Fruit fly (Drosophila melanogaster): ENCODE data around the gene CG2200.

Gene CG2200

dm6 chrX:13099919-13100318 is 5.8 kb downstream of the CG2200 start (continued):
- TF ChIP-seq sd (tag; optimal IDR thresholded peaks at IDR 0.05) = peak; percentile 71
- TF ChIP-seq bigmax (GFP tag; optimal IDR thresholded peaks at IDR 0.05) = no peak
- TF ChIP-seq CG31388 (GFP tag; optimal IDR thresholded peaks at IDR 0.05) = no peak
- peak; percentile 49 for TF ChIP-seq zfh2 (GFP tag; optimal IDR thresholded peaks at IDR 0.05)
- peak; percentile 57 for TF ChIP-seq tio (GFP tag; optimal IDR thresholded peaks at IDR 0.05)
- TF ChIP-seq Vsx1 (GFP tag; optimal IDR thresholded peaks at IDR 0.05) = peak; percentile 52
- peak; percentile 91 for TF ChIP-seq tgo (GFP tag; IDR thresholded peaks at IDR 0.05)
- peak; percentile 75 for TF ChIP-seq CG12219 (GFP tag; optimal IDR thresholded peaks at IDR 0.05)
- TF ChIP-seq HmgD (GFP tag; optimal IDR thresholded peaks at IDR 0.05) = no peak
- TF ChIP-seq Bgb (GFP tag; IDR thresholded peaks at IDR 0.05; ENCODE audit: partially characterized antibody) = no peak
- 0 out of 2 replicates have a peak, but pooled peaks have one; percentile 45 for TF ChIP-seq crol (GFP tag; IDR thresholded peaks at IDR 0.05)
- TF ChIP-seq pb (GFP tag; optimal IDR thresholded peaks at IDR 0.05) = no peak
- no peak for TF ChIP-seq CG10565 (GFP tag; optimal IDR thresholded peaks at IDR 0.05)
- peak; percentile 47 for TF ChIP-seq CG6683 (GFP tag; optimal IDR thresholded peaks at IDR 0.05)
- no peak for TF ChIP-seq fru (optimal IDR thresholded peaks at IDR 0.05)
- TF ChIP-seq Doc2 (GFP tag; IDR thresholded peaks at IDR 0.05) = no peak; the same call in 1 of the 2 replicates
- TF ChIP-seq Optix (GFP tag; IDR thresholded peaks at IDR 0.05) = peak; percentile 67
- TF ChIP-seq Scr (GFP tag; IDR thresholded peaks at IDR 0.05; ENCODE audit: partially characterized antibody) = no peak
- TF ChIP-seq CG11723 (GFP tag; optimal IDR thresholded peaks at IDR 0.05) = peak; percentile 65
- TF ChIP-seq CG4854 (GFP tag; optimal IDR thresholded peaks at IDR 0.05) = no peak
- TF ChIP-seq slp2 (GFP tag; optimal IDR thresholded peaks at IDR 0.05) = no peak
- peak; percentile 80 for TF ChIP-seq ind (GFP tag; optimal IDR thresholded peaks at IDR 0.05)
- TF ChIP-seq CrebB (tag; optimal IDR thresholded peaks at IDR 0.05) = peak; percentile 75
- TF ChIP-seq run (tag; optimal IDR thresholded peaks at IDR 0.05) = peak; percentile 60
- TF ChIP-seq CoRest (tag; optimal IDR thresholded peaks at IDR 0.05) = peak; percentile 87
- TF ChIP-seq CG9215 (GFP tag; IDR thresholded peaks at IDR 0.05) = peak; percentile 77
- peak; percentile 5 for TF ChIP-seq Ets97D (GFP tag; optimal IDR thresholded peaks at IDR 0.05)
- peak; percentile 84 for TF ChIP-seq Atf6 (GFP tag; IDR thresholded peaks at IDR 0.05)
- no peak for TF ChIP-seq CG1792 (GFP tag; optimal IDR thresholded peaks at IDR 0.05)
- peak; percentile 32 for TF ChIP-seq CG8359 (GFP tag; optimal IDR thresholded peaks at IDR 0.05; ENCODE audit: borderline replicate concordance)
- TF ChIP-seq zen2 (GFP tag; IDR thresholded peaks at IDR 0.05; ENCODE audit: partially characterized antibody) = no peak
- TF ChIP-seq CG7786 (GFP tag; optimal IDR thresholded peaks at IDR 0.05) = no peak
- no peak for TF ChIP-seq kni (GFP tag; optimal IDR thresholded peaks at IDR 0.05)
- TF ChIP-seq esg (GFP tag; conservative IDR thresholded peaks at IDR 0.05) = peak; percentile 75
- TF ChIP-seq grn (GFP tag; optimal IDR thresholded peaks at IDR 0.05) = no peak
- peak; percentile 83 for TF ChIP-seq CG7357 (GFP tag; IDR thresholded peaks at IDR 0.05)
- no peak for TF ChIP-seq Atf-2 (GFP tag; optimal IDR thresholded peaks at IDR 0.05)
- peak; percentile 65 for TF ChIP-seq odd (GFP tag; optimal IDR thresholded peaks at IDR 0.05)
- TF ChIP-seq CG10431 (GFP tag; optimal IDR thresholded peaks at IDR 0.05) = no peak
- TF ChIP-seq CG34422 (GFP tag; IDR thresholded peaks at IDR 0.05) = peak; percentile 92
- peak; percentile 44 for TF ChIP-seq CG14710 (tag; optimal IDR thresholded peaks at IDR 0.05)
- TF ChIP-seq Ada2b (GFP tag; IDR thresholded peaks at IDR 0.05) = peak; percentile 90
- TF ChIP-seq CG15073 (GFP tag; optimal IDR thresholded peaks at IDR 0.05) = no peak
- peak; percentile 36 for TF ChIP-seq CG5180 (GFP tag; optimal IDR thresholded peaks at IDR 0.05)
- peak; percentile 82 for TF ChIP-seq Rx (GFP tag; IDR thresholded peaks at IDR 0.05)
- no peak for TF ChIP-seq Tbp (GFP tag; optimal IDR thresholded peaks at IDR 0.05)
- TF ChIP-seq CG1602 (GFP tag; optimal IDR thresholded peaks at IDR 0.05) = peak; percentile 40
- no peak for TF ChIP-seq crp (GFP tag; optimal IDR thresholded peaks at IDR 0.05)
- TF ChIP-seq sens-2 (GFP tag; IDR thresholded peaks at IDR 0.05) = peak; percentile 74; the same call in 1 of the 2 replicates
- TF ChIP-seq CG10543 (GFP tag; optimal IDR thresholded peaks at IDR 0.05) = peak; percentile 75
- TF ChIP-seq aop (GFP tag; IDR thresholded peaks at IDR 0.05) = 0 out of 2 replicates have a peak, but pooled peaks have one; percentile 37

Data from whole organism, embryonic.